Fruit fly (Drosophila melanogaster) whole organism, prepupa: ENCODE data around the gene CG15543.

Experiments
- Blimp-1 ChIP-seq: fragments of 200-800 bp; sonication (Bioruptor generic); optimal IDR thresholded peaks from 3 replicates; lab custom pipeline; 2017; ENCODE audit warnings: missing biosample characterization, missing genetic modification characterization, mild to moderate bottlenecking, moderate library complexity, missing genetic modification reagents
- CG10669 ChIP-seq: fragments of 200-800 bp; sonication (Bioruptor generic); optimal IDR thresholded peaks from 3 replicates; lab custom pipeline; 2018; ENCODE audit warnings: missing biosample characterization, mild to moderate bottlenecking, missing genetic modification characterization, moderate library complexity
- CG1621 ChIP-seq: fragments of 200-800 bp; sonication (Bioruptor generic); optimal IDR thresholded peaks from 3 replicates; lab custom pipeline; 2018; ENCODE audit warnings: missing biosample characterization, mild to moderate bottlenecking, missing genetic modification characterization
- CG3919 ChIP-seq: fragments of 200-800 bp; sonication (Bioruptor generic); optimal IDR thresholded peaks from 3 replicates; lab custom pipeline; 2016; ENCODE audit warnings: missing biosample characterization, missing genetic modification characterization
- dac ChIP-seq: fragments of 200-800 bp; sonication (Bioruptor generic); optimal IDR thresholded peaks from 2 replicates; lab custom pipeline; 2017; ENCODE audit warnings: missing biosample characterization, mild to moderate bottlenecking, missing genetic modification characterization
- salr ChIP-seq, 2 experiments: fragments of 200-800 bp; sonication (Bioruptor generic); optimal IDR thresholded peaks; 3 replicates each; lab custom pipeline; 2016 to 2018; ENCODE audit warnings: missing biosample characterization in 2 of 2, missing genetic modification characterization in 2 of 2, mild to moderate bottlenecking in 1 of 2
- ss ChIP-seq, 2 experiments: fragments of 200-800 bp; sonication (Bioruptor generic); optimal IDR thresholded peaks; 2 replicates in 1 of 2; 3 replicates in 1 of 2; lab custom pipeline; 2017 to 2018; ENCODE audit warnings: mild to moderate bottlenecking in 2 of 2, missing biosample characterization in 2 of 2, missing genetic modification characterization in 2 of 2, moderate library complexity in 1 of 2
- svp ChIP-seq: fragments of 200-800 bp; sonication (Bioruptor generic); peaks from one replicate; lab custom pipeline; 2016; ENCODE audit warnings: missing biosample characterization, missing genetic modification characterization
- topi ChIP-seq: fragments of 200-800 bp; sonication (Bioruptor generic); optimal IDR thresholded peaks from 3 replicates; lab custom pipeline; 2016; ENCODE audit warnings: missing biosample characterization, missing genetic modification characterization
- vri ChIP-seq: fragments of 200-800 bp; sonication (Bioruptor generic); optimal IDR thresholded peaks from 3 replicates; lab custom pipeline; 2016; ENCODE audit warnings: missing biosample characterization, mild to moderate bottlenecking, missing genetic modification characterization

dm6 chr3R:30706021-30706420 lies 36.7 kb upstream of the CG15543 start, which contains the start of gene CG31010:
- TF ChIP-seq CG10669 = no peak
- TF ChIP-seq vri = no peak
- TF ChIP-seq ss (GFP tag; optimal IDR thresholded peaks at IDR 0.05; lab: Kevin White, UChicago) = no peak
- no peak for TF ChIP-seq salr (GFP tag; optimal IDR thresholded peaks at IDR 0.05; lab: Kevin White, UChicago)
- TF ChIP-seq dac (GFP tag; lab: Kevin White, UChicago) = no peak
- TF ChIP-seq Blimp-1 (GFP tag; lab: Kevin White, UChicago) = no peak
- no peak for TF ChIP-seq CG3919 (GFP tag; lab: Kevin White, UChicago)
- TF ChIP-seq CG1621 (tag; lab: Kevin White, UChicago) = no peak
- TF ChIP-seq svp (GFP tag; lab: Kevin White, UChicago) = no peak
- no peak for TF ChIP-seq topi (GFP tag; lab: Kevin White, UChicago)
